Worm (Caenorhabditis elegans): Measurements from ENCODE around the gene inos-1.

DNA sequence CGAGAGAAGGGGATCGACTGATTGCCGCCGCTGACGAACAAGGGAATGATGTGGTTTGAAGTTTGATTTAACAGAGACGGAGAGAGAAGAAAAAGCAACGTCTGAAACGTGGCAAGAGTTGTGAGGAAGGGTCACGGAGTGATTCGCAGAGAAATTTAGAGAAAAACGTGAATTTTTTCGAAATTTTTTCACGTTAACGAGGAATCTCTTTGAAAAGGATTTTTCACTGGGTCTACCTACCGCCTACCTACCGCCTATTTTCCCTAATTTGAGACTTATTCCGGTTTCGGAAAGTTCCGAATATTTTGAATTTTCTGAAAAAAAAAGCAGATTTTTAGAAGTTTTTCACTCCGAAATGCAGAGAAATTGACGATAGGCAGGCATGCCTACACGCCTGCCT, 9.4 kb upstream of the inos-1 start, which contains the start of gene fcmt-1:
- TF ChIP-seq lin-15B (tag; optimal IDR thresholded peaks at IDR 0.05), result no peak
- no peak for TF ChIP-seq snpc-4 (tag; optimal IDR thresholded peaks at IDR 0.05)
- no peak for TF ChIP-seq lin-39 (tag; optimal IDR thresholded peaks at IDR 0.05)
- no peak for TF ChIP-seq nhr-77 (tag; optimal IDR thresholded peaks at IDR 0.05)
- no peak for TF ChIP-seq nhr-23 (tag; optimal IDR thresholded peaks at IDR 0.05)
- no peak for TF ChIP-seq nhr-11 (tag; optimal IDR thresholded peaks at IDR 0.05)

Measured in whole organism, L3 larva.